Worm (Caenorhabditis elegans) whole organism, L4 larva: ENCODE data around the gene F14D2.19.

ENCODE experiments used
- F26F4.8 ChIP-seq: fragments of 200-800 bp; sonication (Bioruptor generic); conservative IDR thresholded peaks from 2 replicates; pipeline ENCODE4 v1.3.6; 2022; ENCODE audit warnings: missing genetic modification characterization, missing compliant biosample characterization
- ZK546.5 ChIP-seq, 2 experiments: sonication (generic microtip); optimal IDR thresholded peaks; 2 replicates each; lab custom pipeline; 2017; ENCODE audit warnings: missing biosample characterization in 2 of 2, missing genetic modification characterization in 2 of 2
- ama-1 ChIP-seq: fragments of 150-350 bp; optimal IDR thresholded peaks from 2 replicates; lab custom pipeline; 2014; ENCODE audit warnings: inconsistent platforms, mixed read lengths
- ceh-82 ChIP-seq: sonication (generic microtip); optimal IDR thresholded peaks from 2 replicates; lab custom pipeline; 2017; ENCODE audit warnings: missing biosample characterization, missing genetic modification characterization
- duxl-1 ChIP-seq: sonication (generic microtip); optimal IDR thresholded peaks from 2 replicates; lab custom pipeline; 2016; ENCODE audit warnings: mild to moderate bottlenecking, missing genetic modification characterization, moderate library complexity, missing compliant biosample characterization; ENCODE audit not compliant: poor library complexity
- egl-27 ChIP-seq: sonication (generic microtip); optimal IDR thresholded peaks from 3 replicates; lab custom pipeline; 2017; ENCODE audit warnings: missing biosample characterization, missing genetic modification reagents, missing genetic modification characterization
- lin-39 ChIP-seq: fragments of 150-350 bp; optimal IDR thresholded peaks from 2 replicates; lab custom pipeline; 2014; ENCODE audit warnings: missing biosample characterization, missing genetic modification reagents, missing genetic modification characterization
- nhr-25 ChIP-seq: sonication (generic microtip); optimal IDR thresholded peaks from 2 replicates; lab custom pipeline; 2017; ENCODE audit warnings: missing genetic modification characterization, mild to moderate bottlenecking, missing compliant biosample characterization, antibody characterized with exemption, moderate library complexity, borderline replicate concordance; ENCODE audit not compliant: insufficient read depth
- snpc-4 ChIP-seq: fragments of 150-350 bp; optimal IDR thresholded peaks from 2 replicates; lab custom pipeline; 2014; ENCODE audit warnings: missing biosample characterization, missing genetic modification characterization
- unc-62 ChIP-seq, 3 experiments: fragments of 150-350 bp in 1 of 3; sonication (generic microtip); optimal IDR thresholded peaks in 2 of 3; peaks in 1 of 3; 1 replicate in 1 of 3; 2 replicates in 2 of 3; lab custom pipeline; 2014 to 2017; ENCODE audit warnings: missing biosample characterization in 3 of 3, missing genetic modification characterization in 3 of 3, missing genetic modification reagents in 3 of 3, missing genotype in 1 of 3

DNA sequence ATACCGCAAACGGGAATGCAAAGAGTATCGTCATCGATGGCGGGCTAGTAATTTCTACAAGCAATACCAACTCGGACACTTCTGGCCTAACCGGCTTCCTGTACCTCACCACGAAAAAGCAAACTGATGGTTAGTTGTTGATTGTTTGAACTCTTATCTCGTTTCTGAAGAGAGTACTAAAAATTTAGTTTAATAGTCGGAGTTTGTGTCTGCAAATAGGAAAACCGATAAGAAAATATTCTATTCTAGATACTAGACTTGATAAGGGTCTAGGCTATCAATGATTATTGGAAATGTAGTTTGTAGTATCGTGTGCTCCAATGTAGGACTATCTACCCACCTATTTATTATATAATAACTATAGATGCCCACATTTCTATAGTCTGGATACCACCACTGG is 18.1 kb downstream of the F14D2.19 start:
- TF ChIP-seq nhr-25 (tag; lab: Kevin White, UChicago) (no peak), duxl-1 (tag; lab: Kevin White, UChicago) (no peak), ceh-82 (tag; lab: Kevin White, UChicago) (no peak), ZK546.5 (tag; optimal IDR thresholded peaks at IDR 0.05; lab: Kevin White, UChicago) (no peak), ama-1 (lab: Kevin White, UChicago) (no peak), egl-27 (tag; lab: Kevin White, UChicago) (no peak), lin-39 (tag; lab: Kevin White, UChicago) (no peak), snpc-4 (tag; lab: Kevin White, UChicago) (no peak), unc-62 (GFP tag; optimal IDR thresholded peaks at IDR 0.05 in 1 of 2; lab: Kevin White, UChicago) (no peak), unc-62 (tag; optimal IDR thresholded peaks at IDR 0.05; lab: Kevin White, UChicago) (no peak), F26F4.8 (GFP tag; lab: Robert Waterston, UW) (no peak)
